Worm (Caenorhabditis elegans) whole organism, L3 larva: ENCODE data around the gene lurp-1.

ENCODE experiments used
- R02D3.7 ChIP-seq: fragments of 150-350 bp; optimal IDR thresholded peaks from 2 replicates; lab custom pipeline; 2014; ENCODE audit warnings: missing biosample characterization, missing genetic modification characterization
- aly-2 ChIP-seq: fragments of 150-350 bp; optimal IDR thresholded peaks from 2 replicates; lab custom pipeline; 2014; ENCODE audit warnings: missing biosample characterization, missing genetic modification characterization
- ama-1 ChIP-seq: fragments of 150-350 bp; optimal IDR thresholded peaks from 2 replicates; lab custom pipeline; 2018
- ceh-16 ChIP-seq: sonication (generic microtip); optimal IDR thresholded peaks from 2 replicates; lab custom pipeline; 2017; ENCODE audit warnings: missing biosample characterization, missing genetic modification characterization
- ceh-28 ChIP-seq: fragments of 150-350 bp; optimal IDR thresholded peaks from 2 replicates; lab custom pipeline; 2014; ENCODE audit warnings: missing biosample characterization, missing genetic modification reagents, missing genetic modification characterization
- ceh-82 ChIP-seq: fragments of 150-350 bp; optimal IDR thresholded peaks from 2 replicates; lab custom pipeline; 2014; ENCODE audit warnings: missing biosample characterization, missing genetic modification characterization
- ceh-9 ChIP-seq: sonication (generic microtip); optimal IDR thresholded peaks from 2 replicates; lab custom pipeline; 2018; ENCODE audit warnings: missing biosample characterization, missing genetic modification characterization
- egl-27 ChIP-seq: sonication (generic microtip); optimal IDR thresholded peaks from 4 replicates; lab custom pipeline; 2017; ENCODE audit warnings: missing biosample characterization, missing genetic modification reagents, missing genetic modification characterization
- egl-5 ChIP-seq: fragments of 150-350 bp; optimal IDR thresholded peaks from 2 replicates; lab custom pipeline; 2017; ENCODE audit warnings: missing biosample characterization, missing genetic modification reagents, missing genetic modification characterization, inconsistent platforms
- elt-1 ChIP-seq: fragments of 150-350 bp; optimal IDR thresholded peaks from 2 replicates; lab custom pipeline; 2014; ENCODE audit warnings: missing biosample characterization, missing genetic modification characterization
- elt-2 ChIP-seq: sonication (generic microtip); optimal IDR thresholded peaks from 2 replicates; lab custom pipeline; 2016; ENCODE audit warnings: missing genetic modification reagents, mild to moderate bottlenecking, missing genetic modification characterization, missing compliant biosample characterization
- elt-3 ChIP-seq, 3 experiments: fragments of 150-350 bp in 1 of 3; sonication (generic microtip) in 2 of 3; optimal IDR thresholded peaks; 2 replicates in 2 of 3; 4 replicates in 1 of 3; lab custom pipeline; 2014 to 2017; ENCODE audit warnings: missing biosample characterization in 3 of 3, missing genetic modification characterization in 3 of 3
- eor-1 ChIP-seq, 2 experiments: fragments of 150-350 bp; optimal IDR thresholded peaks; 2 replicates each; lab custom pipeline; 2014 to 2018; ENCODE audit warnings: missing biosample characterization in 2 of 2, missing genetic modification characterization in 2 of 2
- fkh-10 ChIP-seq: sonication (generic microtip); optimal IDR thresholded peaks from 2 replicates; lab custom pipeline; 2017; ENCODE audit warnings: missing biosample characterization, missing genetic modification reagents, missing genetic modification characterization
- fkh-2 ChIP-seq: fragments of 150-350 bp; optimal IDR thresholded peaks from 2 replicates; lab custom pipeline; 2014; ENCODE audit warnings: missing biosample characterization, missing genetic modification reagents, missing genetic modification characterization
- hmg-11 ChIP-seq: sonication (generic microtip); optimal IDR thresholded peaks from 2 replicates; lab custom pipeline; 2016; ENCODE audit warnings: missing genetic modification characterization, missing compliant biosample characterization
- jun-1 ChIP-seq: fragments of 150-350 bp; optimal IDR thresholded peaks from 2 replicates; lab custom pipeline; 2014; ENCODE audit warnings: missing biosample characterization, missing genetic modification reagents, missing genetic modification characterization
- lin-15B ChIP-seq: fragments of 150-350 bp; optimal IDR thresholded peaks from 2 replicates; lab custom pipeline; 2014; ENCODE audit warnings: missing biosample characterization, missing genetic modification characterization
- lin-39 ChIP-seq: fragments of 150-350 bp; optimal IDR thresholded peaks from 2 replicates; lab custom pipeline; 2018; ENCODE audit warnings: missing biosample characterization, missing genetic modification reagents, missing genetic modification characterization
- lsy-12 ChIP-seq: sonication (generic microtip); optimal IDR thresholded peaks from 2 replicates; lab custom pipeline; 2016; ENCODE audit warnings: mild to moderate bottlenecking, missing genetic modification characterization, missing compliant biosample characterization
- mdl-1 ChIP-seq: fragments of 150-350 bp; optimal IDR thresholded peaks from 2 replicates; lab custom pipeline; 2014; ENCODE audit warnings: missing biosample characterization, missing genetic modification characterization
- mml-1 ChIP-seq: fragments of 150-350 bp; sonication (generic microtip); optimal IDR thresholded peaks from 3 replicates; lab custom pipeline; 2014; ENCODE audit warnings: missing biosample characterization, missing genetic modification characterization
- nfya-1 ChIP-seq: sonication (generic microtip); optimal IDR thresholded peaks from 2 replicates; lab custom pipeline; 2017; ENCODE audit warnings: missing genetic modification characterization, mild to moderate bottlenecking, missing compliant biosample characterization, antibody characterized with exemption, moderate library complexity; ENCODE audit not compliant: insufficient read depth
- nhr-12 ChIP-seq: fragments of 150-350 bp; optimal IDR thresholded peaks from 2 replicates; lab custom pipeline; 2014; ENCODE audit warnings: missing biosample characterization, missing genetic modification characterization
- nhr-23 ChIP-seq: fragments of 150-350 bp; optimal IDR thresholded peaks from 2 replicates; lab custom pipeline; 2014; ENCODE audit warnings: missing biosample characterization, missing genetic modification reagents, missing genetic modification characterization
- nhr-237 ChIP-seq: fragments of 150-350 bp; optimal IDR thresholded peaks from 2 replicates; lab custom pipeline; 2014; ENCODE audit warnings: missing biosample characterization, missing genetic modification characterization
- nhr-25 ChIP-seq: sonication (generic microtip); optimal IDR thresholded peaks from 2 replicates; lab custom pipeline; 2017; ENCODE audit warnings: missing biosample characterization, missing genetic modification characterization
- nhr-28 ChIP-seq: fragments of 150-350 bp; optimal IDR thresholded peaks from 2 replicates; lab custom pipeline; 2014; ENCODE audit warnings: missing biosample characterization, missing genetic modification characterization
- nhr-43 ChIP-seq: sonication (generic microtip); optimal IDR thresholded peaks from 2 replicates; lab custom pipeline; 2016; ENCODE audit warnings: mild to moderate bottlenecking, missing genetic modification characterization, missing compliant biosample characterization; ENCODE audit not compliant: poor library complexity, severe bottlenecking
- nhr-67 ChIP-seq: fragments of 150-350 bp; optimal IDR thresholded peaks from 2 replicates; lab custom pipeline; 2014; ENCODE audit warnings: missing biosample characterization, missing genetic modification characterization
- pha-4 ChIP-seq: fragments of 150-350 bp; optimal IDR thresholded peaks from 2 replicates; lab custom pipeline; 2014; ENCODE audit warnings: missing biosample characterization, missing genetic modification reagents, missing genetic modification characterization
- pqm-1 ChIP-seq: fragments of 150-350 bp; optimal IDR thresholded peaks from 2 replicates; lab custom pipeline; 2017; ENCODE audit warnings: missing biosample characterization, missing genetic modification characterization, inconsistent platforms
- sea-2 ChIP-seq: fragments of 150-350 bp; sonication (generic microtip); optimal IDR thresholded peaks from 4 replicates; lab custom pipeline; 2014; ENCODE audit warnings: missing biosample characterization, missing genetic modification reagents, missing genetic modification characterization
- skn-1 ChIP-seq: fragments of 150-350 bp; optimal IDR thresholded peaks from 2 replicates; lab custom pipeline; 2014; ENCODE audit warnings: missing biosample characterization, missing genetic modification characterization
- snpc-4 ChIP-seq: fragments of 150-350 bp; optimal IDR thresholded peaks from 2 replicates; lab custom pipeline; 2014; ENCODE audit warnings: missing biosample characterization, missing genetic modification characterization
- tbx-2 ChIP-seq: sonication (generic microtip); optimal IDR thresholded peaks from 2 replicates; lab custom pipeline; 2016; ENCODE audit warnings: mild to moderate bottlenecking, missing genetic modification characterization, missing compliant biosample characterization
- unc-62 ChIP-seq: fragments of 150-350 bp; sonication (generic microtip); optimal IDR thresholded peaks from 4 replicates; lab custom pipeline; 2014; ENCODE audit warnings: missing biosample characterization, missing genetic modification reagents, missing genetic modification characterization
- ztf-11 ChIP-seq: fragments of 150-350 bp; optimal IDR thresholded peaks from 2 replicates; lab custom pipeline; 2014; ENCODE audit warnings: missing biosample characterization, missing genetic modification characterization
- ztf-4 ChIP-seq: fragments of 150-350 bp; optimal IDR thresholded peaks from 2 replicates; lab custom pipeline; 2014; ENCODE audit warnings: missing biosample characterization, missing genetic modification characterization

Gene lurp-1

DNA sequence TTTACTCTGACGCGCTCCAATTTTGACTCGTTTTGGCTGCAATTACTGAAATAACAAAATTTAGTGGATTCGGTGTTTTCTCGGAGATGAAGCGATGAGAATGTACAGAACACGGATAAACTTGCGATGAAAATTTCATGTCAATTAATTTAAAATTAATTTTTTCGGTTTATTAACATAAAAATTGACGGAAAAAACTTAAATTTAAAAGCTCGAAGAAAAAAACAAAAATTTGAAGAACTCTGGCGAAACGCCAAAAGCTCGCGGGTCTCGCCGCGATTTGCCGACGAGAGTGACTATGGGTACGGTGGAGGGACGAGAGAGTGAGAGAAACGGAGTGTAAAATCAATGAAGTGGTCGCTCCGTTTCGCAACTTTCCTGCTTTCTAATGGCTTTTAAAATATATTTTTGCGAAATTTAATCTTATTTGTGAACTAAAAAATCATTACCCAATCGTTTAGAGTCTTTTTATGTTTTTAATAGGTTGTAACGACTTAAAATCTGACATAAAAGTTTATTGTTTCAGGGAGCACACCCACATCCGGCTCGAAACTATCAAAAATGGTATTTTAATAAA, 12.0 kb upstream of the lurp-1 start, which contains the start of the genes gmps-1 and cap-2 (continued):
- TF ChIP-seq elt-3 (tag; optimal IDR thresholded peaks at IDR 0.05; lab: Kevin White, UChicago): peak in 1 of 3 experiments; percentile 35
- peak; percentile 93 for TF ChIP-seq lin-15B (tag; lab: Kevin White, UChicago)
- TF ChIP-seq ztf-4 (tag; lab: Kevin White, UChicago): peak; percentile 55

DNA sequence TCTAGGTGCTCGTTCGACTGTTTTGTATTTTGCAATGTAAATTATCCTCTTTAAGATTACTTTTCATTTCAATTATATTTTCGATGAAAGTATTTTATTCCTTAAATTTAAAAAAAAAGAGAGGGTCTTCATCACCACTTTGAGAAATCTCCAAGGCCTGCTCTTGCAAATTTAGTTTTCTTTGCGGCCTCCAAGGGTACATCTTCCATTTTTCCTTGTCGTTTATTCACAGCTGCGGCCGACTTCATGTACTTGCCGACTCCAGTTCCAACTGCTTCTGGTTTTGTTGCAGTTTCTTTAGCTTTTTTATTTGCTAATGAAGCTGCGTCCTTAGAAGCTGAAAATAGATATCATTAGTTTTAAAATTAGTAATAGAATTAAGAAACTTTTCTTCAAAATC, 10.0 kb upstream of the lurp-1 start:
- no peak for TF ChIP-seq egl-5 (tag; lab: Kevin White, UChicago)
- TF ChIP-seq nhr-237 (tag; lab: Kevin White, UChicago): no peak
- no peak for TF ChIP-seq lsy-12 (tag; lab: Kevin White, UChicago)

DNA sequence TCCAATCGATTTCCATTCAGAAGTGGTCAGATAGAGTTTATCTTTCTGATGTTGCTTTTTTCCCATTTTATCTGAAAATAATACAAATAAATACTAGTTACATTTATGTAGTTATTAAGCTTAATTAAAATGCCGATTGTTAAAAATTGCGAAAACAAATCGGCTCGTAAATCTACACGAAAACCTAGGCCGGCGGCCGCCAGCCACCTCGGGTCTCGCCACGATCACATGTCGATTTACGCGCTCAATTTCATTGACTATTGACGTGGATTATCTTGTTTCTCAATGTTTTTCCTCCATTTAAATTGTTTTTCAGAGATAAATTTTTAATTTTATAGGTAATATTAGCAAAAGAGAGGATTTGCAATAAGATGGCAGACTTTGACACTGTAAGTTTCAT, 8.2 kb upstream of the lurp-1 start, which contains the start of the genes cyn-4 and copz-1:
Gene cyn-4 (minus strand): TSS at position 71 of the 400 bp plus-strand sequence.
Gene copz-1 (plus strand): TSS at position 339 of the 400 bp plus-strand sequence.
- TF ChIP-seq nhr-25 (tag; lab: Kevin White, UChicago) (peak; percentile 82), egl-27 (tag; lab: Kevin White, UChicago) (no peak), pqm-1 (tag; lab: Kevin White, UChicago) (no peak), sea-2 (GFP tag; lab: Kevin White, UChicago) (no peak), fkh-10 (GFP tag; lab: Kevin White, UChicago) (peak; percentile 31), mdl-1 (tag; lab: Kevin White, UChicago) (no peak), jun-1 (tag; lab: Kevin White, UChicago) (no peak), ama-1 (lab: Kevin White, UChicago) (no peak), elt-2 (tag; lab: Kevin White, UChicago) (peak; percentile 29), snpc-4 (tag; lab: Kevin White, UChicago) (peak; percentile 87), unc-62 (GFP tag; lab: Kevin White, UChicago) (no peak), ceh-82 (tag; lab: Kevin White, UChicago) (peak; percentile 63), egl-5 (tag; lab: Kevin White, UChicago) (peak; percentile 62), ceh-28 (peak; percentile 39), lsy-12 (tag; lab: Kevin White, UChicago) (peak; percentile 16), elt-1 (tag; lab: Kevin White, UChicago) (peak; percentile 30), nfya-1 (peak; percentile 90), lin-39 (tag; lab: Kevin White, UChicago) (peak; percentile 80), fkh-2 (no peak), hmg-11 (tag; lab: Kevin White, UChicago) (peak; percentile 60), lin-15B (tag; lab: Kevin White, UChicago) (peak; percentile 93), mml-1 (tag; lab: Kevin White, UChicago) (no peak), R02D3.7 (tag; lab: Kevin White, UChicago) (peak; percentile 98), nhr-12 (tag; lab: Kevin White, UChicago) (no peak), eor-1 (tag; optimal IDR thresholded peaks at IDR 0.05; lab: Kevin White, UChicago) (no peak), ceh-16 (tag; lab: Kevin White, UChicago) (no peak), ztf-11 (tag; lab: Kevin White, UChicago) (no peak), nhr-43 (tag; lab: Kevin White, UChicago) (peak; percentile 75), pha-4 (tag; lab: Kevin White, UChicago) (peak; percentile 89), nhr-23 (peak; percentile 83)

DNA sequence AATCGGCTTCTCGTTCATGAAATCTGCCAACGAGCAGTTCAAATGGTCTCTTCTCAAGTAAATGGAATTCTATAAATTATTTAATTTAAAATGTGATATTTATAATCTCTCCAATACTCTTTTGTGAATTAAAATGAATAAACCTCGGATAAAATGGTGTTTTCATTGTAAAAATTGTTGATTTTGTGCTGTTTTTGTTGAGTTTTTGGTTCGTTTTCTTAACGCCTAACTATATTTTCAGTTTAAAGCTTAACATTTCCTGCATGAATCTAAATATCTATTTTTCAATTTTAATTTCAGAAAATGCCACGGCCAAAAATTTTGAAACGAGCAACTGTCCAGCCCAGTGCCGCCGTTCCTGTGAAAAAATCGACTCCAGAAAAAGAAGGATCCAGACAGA, 7.1 kb upstream of the lurp-1 start, which contains the start of gene orc-2:
Gene orc-2 (plus strand): TSS at position 301 of the 400 bp plus-strand sequence.
- TF ChIP-seq mml-1 (tag; lab: Kevin White, UChicago) (no peak), nhr-237 (tag; lab: Kevin White, UChicago) (no peak), pha-4 (tag; lab: Kevin White, UChicago) (no peak), nhr-43 (tag; lab: Kevin White, UChicago) (no peak), ztf-11 (tag; lab: Kevin White, UChicago) (no peak), skn-1 (no peak), unc-62 (GFP tag; lab: Kevin White, UChicago) (no peak), tbx-2 (tag; lab: Kevin White, UChicago) (no peak), lin-39 (tag; lab: Kevin White, UChicago) (no peak), jun-1 (tag; lab: Kevin White, UChicago) (no peak), R02D3.7 (tag; lab: Kevin White, UChicago) (no peak), nhr-67 (tag; lab: Kevin White, UChicago) (no peak), egl-5 (tag; lab: Kevin White, UChicago) (no peak), aly-2 (tag; lab: Kevin White, UChicago) (no peak), hmg-11 (tag; lab: Kevin White, UChicago) (no peak), nhr-28 (tag; lab: Kevin White, UChicago) (no peak), mdl-1 (tag; lab: Kevin White, UChicago) (no peak), ceh-9 (tag; lab: Kevin White, UChicago) (no peak)
